Worm (Caenorhabditis elegans): ENCODE results near the gene CC8.3.

ce11 chrIV:3688050-3688449 lies 46.0 kb upstream of the CC8.3 start:
- TF ChIP-seq tab-1 (GFP tag; IDR thresholded peaks at IDR 0.05) (no peak), T22C8.4 (GFP tag; IDR thresholded peaks at IDR 0.05) (no peak), cog-1 (tag; optimal IDR thresholded peaks at IDR 0.05) (no peak), klf-2 (GFP tag; conservative IDR thresholded peaks at IDR 0.05) (no peak), ref-1 (GFP tag; conservative IDR thresholded peaks at IDR 0.05) (no peak), med-1 (GFP tag; optimal IDR thresholded peaks at IDR 0.05; ENCODE audit: insufficient read depth) (no peak), ztf-29 (GFP tag; IDR thresholded peaks at IDR 0.05) (no peak), ztf-23 (GFP tag; IDR thresholded peaks at IDR 0.05) (no peak)

All from whole organism, midembryonic.